Fruit fly (Drosophila melanogaster) whole organism, embryonic: ENCODE results near the gene GIIIspla2.

Experiments
- Aef1 ChIP-seq: fragments of 200-800 bp; sonication (Bioruptor generic); IDR thresholded peaks from 3 replicates; pipeline ENCODE4 v1.3.6; 2022; ENCODE audit warnings: missing biosample characterization, missing genetic modification characterization
- C15 ChIP-seq: fragments of 200-800 bp; sonication (Bioruptor generic); IDR thresholded peaks from 3 replicates; pipeline ENCODE4 v1.3.6; 2022; ENCODE audit warnings: missing biosample characterization, missing genetic modification characterization
- CG11696 ChIP-seq: fragments of 200-800 bp; sonication (Bioruptor generic); IDR thresholded peaks from 2 replicates; pipeline ENCODE4 v1.3.6; 2022; ENCODE audit warnings: missing biosample characterization, missing genetic modification characterization
- CG11723 ChIP-seq: fragments of 200-800 bp; sonication (Bioruptor generic); optimal IDR thresholded peaks from 2 replicates; lab custom pipeline; 2017; ENCODE audit warnings: missing biosample characterization, mild to moderate bottlenecking, missing genetic modification characterization
- CG12104 ChIP-seq: fragments of 200-800 bp; sonication (Bioruptor generic); optimal IDR thresholded peaks from 3 replicates; lab custom pipeline; 2016; ENCODE audit warnings: missing biosample characterization, missing genetic modification characterization
- CG13775 ChIP-seq: fragments of 200-800 bp; sonication (Bioruptor generic); optimal IDR thresholded peaks from 3 replicates; lab custom pipeline; 2017; ENCODE audit warnings: missing biosample characterization, mild to moderate bottlenecking, missing genetic modification characterization
- CG14441 ChIP-seq: fragments of 200-800 bp; sonication (Bioruptor generic); IDR thresholded peaks from 2 replicates; pipeline ENCODE4 v1.3.6; 2022; ENCODE audit warnings: missing biosample characterization, missing genetic modification characterization
- CG15514 ChIP-seq: fragments of 200-800 bp; sonication (Bioruptor generic); optimal IDR thresholded peaks from 3 replicates; lab custom pipeline; 2017; ENCODE audit warnings: missing biosample characterization, missing genetic modification characterization, mild to moderate bottlenecking, moderate library complexity, missing genetic modification reagents
- CG18764 ChIP-seq: fragments of 200-800 bp; sonication (Bioruptor generic); optimal IDR thresholded peaks from 3 replicates; lab custom pipeline; 2016; ENCODE audit warnings: missing biosample characterization, missing genetic modification characterization
- CG2199 ChIP-seq: fragments of 200-800 bp; sonication (Bioruptor generic); IDR thresholded peaks from 3 replicates; pipeline ENCODE4 v1.3.6; 2022; ENCODE audit warnings: missing biosample characterization, missing genetic modification characterization
- CG3163 ChIP-seq: fragments of 200-800 bp; sonication (Bioruptor generic); optimal IDR thresholded peaks from 3 replicates; lab custom pipeline; 2016; ENCODE audit warnings: missing biosample characterization, missing genetic modification characterization
- CG34376 ChIP-seq: fragments of 200-800 bp; sonication (Bioruptor generic); optimal IDR thresholded peaks from 2 replicates; lab custom pipeline; 2018; ENCODE audit warnings: missing biosample characterization, mild to moderate bottlenecking, missing genetic modification characterization
- CG4328 ChIP-seq: fragments of 200-800 bp; sonication (Bioruptor generic); optimal IDR thresholded peaks from 3 replicates; lab custom pipeline; 2017; ENCODE audit warnings: missing biosample characterization, missing genetic modification reagents, missing genetic modification characterization
- CG4820 ChIP-seq: fragments of 200-800 bp; sonication (Bioruptor generic); optimal IDR thresholded peaks from 3 replicates; lab custom pipeline; 2016; ENCODE audit warnings: missing biosample characterization, missing genetic modification characterization
- CG6654 ChIP-seq: fragments of 200-800 bp; sonication (Bioruptor generic); optimal IDR thresholded peaks from 2 replicates; lab custom pipeline; 2017; ENCODE audit warnings: missing biosample characterization, mild to moderate bottlenecking, missing genetic modification characterization
- CG8089 ChIP-seq: fragments of 200-800 bp; sonication (Bioruptor generic); optimal IDR thresholded peaks from 3 replicates; lab custom pipeline; 2016; ENCODE audit warnings: missing biosample characterization, missing genetic modification characterization
- CG8944 ChIP-seq: fragments of 200-800 bp; sonication (Bioruptor generic); optimal IDR thresholded peaks from 3 replicates; lab custom pipeline; 2016; ENCODE audit warnings: missing biosample characterization, missing genetic modification characterization
- CG9437 ChIP-seq: fragments of 200-800 bp; sonication (Bioruptor generic); optimal IDR thresholded peaks from 2 replicates; lab custom pipeline; 2018; ENCODE audit warnings: missing biosample characterization, mild to moderate bottlenecking, missing genetic modification characterization
- CrebB ChIP-seq: fragments of 200-800 bp; sonication (Bioruptor generic); optimal IDR thresholded peaks from 3 replicates; lab custom pipeline; 2018; ENCODE audit warnings: missing biosample characterization, mild to moderate bottlenecking, missing genetic modification characterization
- D ChIP-seq, 2 experiments: fragments of 200-800 bp in 1 of 2; fragments of >200 bp in 1 of 2; sonication (Bioruptor generic) in 1 of 2; optimal IDR thresholded peaks; 2 replicates in 1 of 2; 3 replicates in 1 of 2; lab custom pipeline; 2017; ENCODE audit warnings: mild to moderate bottlenecking in 1 of 2, missing biosample characterization in 1 of 2, missing genetic modification characterization in 1 of 2, missing genetic modification reagents in 1 of 2
- Dfd ChIP-seq, 2 experiments: fragments of >200 bp; optimal IDR thresholded peaks; 2 replicates each; lab custom pipeline; 2017; ENCODE audit warnings: missing biosample characterization in 2 of 2, missing genetic modification characterization in 2 of 2
- Dip3 ChIP-seq: fragments of 200-800 bp; sonication (Bioruptor generic); optimal IDR thresholded peaks from 3 replicates; lab custom pipeline; 2016; ENCODE audit warnings: missing biosample characterization, missing genetic modification characterization
- Doc3 ChIP-seq: fragments of 200-800 bp; sonication (Bioruptor generic); IDR thresholded peaks from 3 replicates; pipeline ENCODE4 v1.3.6; 2022; ENCODE audit warnings: missing biosample characterization, missing genetic modification characterization; ENCODE audit not compliant: partially characterized antibody
- E2f2 ChIP-seq: fragments of 200-800 bp; sonication (Bioruptor generic); IDR thresholded peaks from 2 replicates; pipeline ENCODE4 v1.3.6; 2022; ENCODE audit warnings: missing biosample characterization, missing genetic modification characterization
- ERR ChIP-seq: fragments of 200-800 bp; sonication (Bioruptor generic); optimal IDR thresholded peaks from 2 replicates; lab custom pipeline; 2016; ENCODE audit warnings: missing biosample characterization, missing genetic modification characterization
- Fer3 ChIP-seq: fragments of 200-800 bp; sonication (Bioruptor generic); optimal IDR thresholded peaks from 2 replicates; lab custom pipeline; 2018; ENCODE audit warnings: missing biosample characterization, mild to moderate bottlenecking, missing genetic modification characterization, moderate library complexity
- Hand ChIP-seq: fragments of 200-800 bp; sonication (Bioruptor generic); optimal IDR thresholded peaks from 2 replicates; lab custom pipeline; 2017; ENCODE audit warnings: mild to moderate bottlenecking, missing biosample characterization, missing genetic modification reagents, missing genetic modification characterization
- Hey ChIP-seq: fragments of 200-800 bp; sonication (Bioruptor generic); optimal IDR thresholded peaks from 3 replicates; lab custom pipeline; 2018; ENCODE audit warnings: missing biosample characterization, mild to moderate bottlenecking, missing genetic modification characterization
- Hr78 ChIP-seq, 2 experiments: fragments of 200-800 bp in 1 of 2; fragments of >200 bp in 1 of 2; sonication (Bioruptor generic) in 1 of 2; optimal IDR thresholded peaks; 2 replicates each; lab custom pipeline; 2017 to 2019; ENCODE audit warnings: missing biosample characterization in 2 of 2, missing genetic modification characterization in 2 of 2, mild to moderate bottlenecking in 1 of 2, moderate library complexity in 1 of 2
- NC2α ChIP-seq: fragments of 200-800 bp; sonication (Bioruptor generic); optimal IDR thresholded peaks from 2 replicates; lab custom pipeline; 2016; ENCODE audit warnings: missing biosample characterization, missing genetic modification characterization
- NC2β ChIP-seq: fragments of 200-800 bp; sonication (Bioruptor generic); optimal IDR thresholded peaks from 2 replicates; lab custom pipeline; 2016; ENCODE audit warnings: missing biosample characterization, missing genetic modification characterization
- NK7.1 ChIP-seq: fragments of 200-800 bp; sonication (Bioruptor generic); optimal IDR thresholded peaks from 3 replicates; lab custom pipeline; 2016; ENCODE audit warnings: missing biosample characterization, missing genetic modification characterization
- Neu2 ChIP-seq: fragments of 200-800 bp; sonication (Bioruptor generic); optimal IDR thresholded peaks from 3 replicates; lab custom pipeline; 2016; ENCODE audit warnings: missing biosample characterization, missing genetic modification characterization, borderline replicate concordance
- Pdp1 ChIP-seq, 2 experiments: fragments of 200-800 bp; sonication (Bioruptor generic); optimal IDR thresholded peaks; 3 replicates each; lab custom pipeline; 2016; ENCODE audit warnings: missing biosample characterization in 2 of 2, missing genetic modification characterization in 2 of 2, mild to moderate bottlenecking in 1 of 2, moderate library complexity in 1 of 2
- ara ChIP-seq: fragments of 200-800 bp; sonication (Bioruptor generic); IDR thresholded peaks from 2 replicates; pipeline ENCODE4 v1.3.6; 2022; ENCODE audit warnings: missing biosample characterization, missing genetic modification characterization
- caup ChIP-seq: fragments of 200-800 bp; sonication (Bioruptor generic); optimal IDR thresholded peaks from 3 replicates; lab custom pipeline; 2017; ENCODE audit warnings: missing biosample characterization, mild to moderate bottlenecking, missing genetic modification characterization, moderate library complexity; ENCODE audit not compliant: severe bottlenecking
- hb ChIP-seq: fragments of 200-800 bp; sonication (Bioruptor generic); IDR thresholded peaks from 3 replicates; pipeline ENCODE4 v1.3.6; 2022; ENCODE audit warnings: missing biosample characterization, missing genetic modification characterization; ENCODE audit not compliant: partially characterized antibody
- hkb ChIP-seq, 2 experiments: fragments of 200-800 bp in 1 of 2; fragments of >200 bp in 1 of 2; sonication (Bioruptor generic) in 1 of 2; IDR thresholded peaks in 1 of 2; optimal IDR thresholded peaks in 1 of 2; 2 replicates each; pipeline versions ENCODE4 v1.3.6 to Lab custom; 2017 to 2022; ENCODE audit warnings: missing biosample characterization in 1 of 2, missing genetic modification characterization in 1 of 2
- nau ChIP-seq: fragments of 200-800 bp; sonication (Bioruptor generic); optimal IDR thresholded peaks from 3 replicates; lab custom pipeline; 2017; ENCODE audit warnings: missing biosample characterization, mild to moderate bottlenecking, missing genetic modification characterization, missing genetic modification reagents
- oc ChIP-seq: fragments of 200-800 bp; sonication (Bioruptor generic); optimal IDR thresholded peaks from 2 replicates; lab custom pipeline; 2018; ENCODE audit warnings: missing biosample characterization, mild to moderate bottlenecking, missing genetic modification characterization, moderate library complexity
- onecut ChIP-seq: fragments of 200-800 bp; sonication (Bioruptor generic); IDR thresholded peaks from 2 replicates; pipeline ENCODE4 v1.3.6; 2022; ENCODE audit warnings: missing biosample characterization, missing genetic modification characterization
- sens ChIP-seq: fragments of 200-800 bp; sonication (Bioruptor generic); peaks from one replicate; lab custom pipeline; 2016; ENCODE audit warnings: missing biosample characterization, missing genetic modification characterization
- shn ChIP-seq: fragments of 200-800 bp; sonication (Bioruptor generic); optimal IDR thresholded peaks from 3 replicates; lab custom pipeline; 2016; ENCODE audit warnings: missing biosample characterization, missing genetic modification characterization
- slbo ChIP-seq: fragments of 200-800 bp; sonication (Bioruptor generic); IDR thresholded peaks from 2 replicates; pipeline ENCODE4 v1.3.6; 2022; ENCODE audit warnings: missing biosample characterization, missing genetic modification characterization
- slou ChIP-seq: fragments of 200-800 bp; sonication (Bioruptor generic); optimal IDR thresholded peaks from 3 replicates; lab custom pipeline; 2016; ENCODE audit warnings: missing biosample characterization, missing genetic modification characterization
- tll ChIP-seq, 2 experiments: fragments of 200-800 bp in 1 of 2; fragments of >200 bp in 1 of 2; sonication (Bioruptor generic) in 1 of 2; optimal IDR thresholded peaks; 2 replicates each; lab custom pipeline; 2017 to 2019; ENCODE audit warnings: missing biosample characterization in 2 of 2, missing genetic modification characterization in 2 of 2, mild to moderate bottlenecking in 1 of 2, moderate library complexity in 1 of 2
- tna ChIP-seq: fragments of 200-800 bp; sonication (Bioruptor generic); IDR thresholded peaks from 2 replicates; pipeline ENCODE4 v1.3.6; 2022; ENCODE audit warnings: missing biosample characterization, missing genetic modification characterization; ENCODE audit not compliant: partially characterized antibody
- toy ChIP-seq: fragments of 200-800 bp; sonication (Bioruptor generic); IDR thresholded peaks from 2 replicates; pipeline ENCODE4 v1.3.6; 2022; ENCODE audit warnings: missing biosample characterization, missing genetic modification characterization

Gene GIIIspla2

dm6 chrX:8205625-8206252, 48.3 kb downstream of the GIIIspla2 start (continued):
- no peak for TF ChIP-seq NC2α (GFP tag; lab: Kevin White, UChicago)
- no peak for TF ChIP-seq CG34376 (GFP tag; lab: Kevin White, UChicago)
- no peak for TF ChIP-seq Dip3
- no peak for TF ChIP-seq NK7.1 (GFP tag; lab: Kevin White, UChicago)
- no peak for TF ChIP-seq CG4328 (GFP tag; lab: Kevin White, UChicago)
- TF ChIP-seq Hey (tag; lab: Kevin White, UChicago): no peak
- no peak for TF ChIP-seq CG13775 (GFP tag; lab: Kevin White, UChicago)
- no peak for TF ChIP-seq Doc3 (GFP tag; lab: Robert Waterston, UW)
- no peak for TF ChIP-seq Neu2 (GFP tag; lab: Kevin White, UChicago)
- peak in 1 of 2 experiments; percentile 71 for TF ChIP-seq Pdp1 (GFP tag; optimal IDR thresholded peaks at IDR 0.05; lab: Kevin White, UChicago)
- TF ChIP-seq shn (GFP tag; lab: Kevin White, UChicago): no peak
- TF ChIP-seq Dfd (GFP tag; optimal IDR thresholded peaks at IDR 0.05; lab: Kevin White, UChicago): no peak
- peak; percentile 39 for TF ChIP-seq slbo (GFP tag; lab: Robert Waterston, UW)
- TF ChIP-seq CG3163 (GFP tag; lab: Kevin White, UChicago): no peak
- no peak for TF ChIP-seq Hand (GFP tag; lab: Kevin White, UChicago)
- no peak for TF ChIP-seq hb (GFP tag; lab: Robert Waterston, UW)
- TF ChIP-seq CG6654: no peak
- no peak for TF ChIP-seq C15 (GFP tag; lab: Robert Waterston, UW)
- TF ChIP-seq CG8089 (GFP tag; lab: Kevin White, UChicago): no peak
- no peak for TF ChIP-seq NC2β (GFP tag; lab: Kevin White, UChicago)
- TF ChIP-seq CG11723 (GFP tag; lab: Kevin White, UChicago): no peak
- TF ChIP-seq CrebB (tag; lab: Kevin White, UChicago): no peak
- peak; percentile 63 for TF ChIP-seq CG14441
- TF ChIP-seq D (optimal IDR thresholded peaks at IDR 0.05; lab: Kevin White, UChicago): no peak
- TF ChIP-seq D (GFP tag; optimal IDR thresholded peaks at IDR 0.05; lab: Kevin White, UChicago): no peak
- TF ChIP-seq CG4820: peak; percentile 23
- TF ChIP-seq hkb (optimal IDR thresholded peaks at IDR 0.05; lab: Kevin White, UChicago): no peak
- TF ChIP-seq hkb (GFP tag; IDR thresholded peaks at IDR 0.05; lab: Robert Waterston, UW): peak; percentile 67
- TF ChIP-seq slou (GFP tag; lab: Kevin White, UChicago): no peak
- TF ChIP-seq CG8944 (GFP tag; lab: Kevin White, UChicago): no peak
- no peak for TF ChIP-seq CG11696
- TF ChIP-seq onecut (GFP tag; lab: Robert Waterston, UW): peak; percentile 25; the same call in 1 of the 2 replicates
- peak; percentile 39 for TF ChIP-seq oc (tag; lab: Kevin White, UChicago)
- TF ChIP-seq toy: no peak
- no peak for TF ChIP-seq tll (GFP tag; optimal IDR thresholded peaks at IDR 0.05; lab: Kevin White, UChicago)
- no peak for TF ChIP-seq CG15514 (GFP tag; lab: Kevin White, UChicago)
- TF ChIP-seq CG2199 (GFP tag; lab: Robert Waterston, UW): no peak
- TF ChIP-seq nau (GFP tag; lab: Kevin White, UChicago): no peak
- TF ChIP-seq ERR (GFP tag; lab: Kevin White, UChicago): no peak
- TF ChIP-seq sens (GFP tag; lab: Kevin White, UChicago): peak; percentile 59
- no peak for TF ChIP-seq tna (GFP tag; lab: Robert Waterston, UW)
- no peak for TF ChIP-seq caup (GFP tag; lab: Kevin White, UChicago)
- no peak for TF ChIP-seq CG18764 (GFP tag; lab: Kevin White, UChicago)
- peak in 1 of 2 experiments; percentile 23 for TF ChIP-seq Hr78 (GFP tag; optimal IDR thresholded peaks at IDR 0.05; lab: Kevin White, UChicago)
- TF ChIP-seq CG12104 (GFP tag; lab: Kevin White, UChicago): no peak
- TF ChIP-seq Aef1 (GFP tag; lab: Robert Waterston, UW): 0 out of 3 replicates have a peak, but pooled peaks have one; percentile 16
- no peak for TF ChIP-seq ara
- TF ChIP-seq E2f2: 0 out of 2 replicates have a peak, but pooled peaks have one; percentile 20
- peak; percentile 25 for TF ChIP-seq Fer3 (tag; lab: Kevin White, UChicago)
- TF ChIP-seq CG9437 (GFP tag; lab: Kevin White, UChicago): peak; percentile 5
